Worm (Caenorhabditis elegans): ENCODE results near the gene cutl-4.

DNA sequence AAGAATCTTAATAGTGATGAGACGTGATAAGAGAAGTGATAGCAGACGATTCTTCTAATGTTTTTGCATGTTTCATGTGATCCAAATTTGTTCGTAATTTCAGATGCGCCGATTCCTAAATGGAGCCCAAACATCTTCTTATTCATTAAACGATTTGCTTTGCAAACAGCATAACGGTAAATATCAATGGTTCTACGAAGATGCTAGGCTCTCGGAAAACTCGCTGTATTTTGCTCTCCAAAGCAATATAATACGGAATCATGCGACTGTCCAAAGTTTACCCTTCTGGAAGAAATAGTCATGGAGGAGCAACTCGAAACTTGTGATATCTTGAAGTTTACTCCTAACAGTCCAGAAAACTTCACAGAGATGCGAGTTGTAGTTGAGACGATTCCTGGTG is 33.9 kb downstream of the cutl-4 start, which contains the start of gene W06D12.6:
- no peak for TF ChIP-seq ama-1 (optimal IDR thresholded peaks at IDR 0.05)
- no peak for TF ChIP-seq scrt-1 (GFP tag; IDR thresholded peaks at IDR 0.05)
- no peak for TF ChIP-seq aly-1 (tag; optimal IDR thresholded peaks at IDR 0.05)
- TF ChIP-seq flt-1 (GFP tag; IDR thresholded peaks at IDR 0.05), result no peak
